Worm (Caenorhabditis elegans) whole organism, L4/young adult: ENCODE results near the gene tsp-18.

ENCODE experiments used
- W03F9.2 ChIP-seq: fragments of 150-350 bp; optimal IDR thresholded peaks from 2 replicates; lab custom pipeline; 2014; ENCODE audit warnings: missing biosample characterization, missing genetic modification characterization
- dao-5 ChIP-seq: sonication (generic microtip); optimal IDR thresholded peaks from 2 replicates; lab custom pipeline; 2016; ENCODE audit warnings: missing genotype, missing genetic modification characterization, moderate library complexity, missing compliant biosample characterization

- TF ChIP-seq dao-5 (tag; lab: Kevin White, UChicago), result no peak
- no peak for TF ChIP-seq W03F9.2 (tag; lab: Kevin White, UChicago)
These were observed 23.7 kb upstream of the tsp-18 start for ce11 chrII:5880677-5881076.
